Worm (Caenorhabditis elegans) whole organism, late embryonic: ENCODE data around the gene F56C3.10.

ENCODE experiments used
- ceh-30 ChIP-seq: fragments of 150-350 bp; optimal IDR thresholded peaks from 2 replicates; lab custom pipeline; 2014; ENCODE audit warnings: missing biosample characterization, missing genetic modification characterization
- ceh-34 ChIP-seq: sonication (generic microtip); optimal IDR thresholded peaks from 2 replicates; lab custom pipeline; 2016; ENCODE audit warnings: mild to moderate bottlenecking, missing genetic modification characterization, missing compliant biosample characterization
- ceh-45 ChIP-seq: fragments of 200-800 bp; sonication (Bioruptor generic); IDR thresholded peaks from 2 replicates; pipeline ENCODE4 v1.3.6; 2022; ENCODE audit warnings: missing genetic modification reagents, missing genetic modification characterization, missing compliant biosample characterization
- che-1 ChIP-seq: sonication (generic microtip); optimal IDR thresholded peaks from 2 replicates; lab custom pipeline; 2016; ENCODE audit warnings: mild to moderate bottlenecking, missing genetic modification characterization, missing compliant biosample characterization
- ets-4 ChIP-seq: sonication (generic microtip); optimal IDR thresholded peaks from 2 replicates; lab custom pipeline; 2016; ENCODE audit warnings: missing genetic modification characterization, missing compliant biosample characterization
- eyg-1 ChIP-seq: sonication (generic microtip); optimal IDR thresholded peaks from 2 replicates; lab custom pipeline; 2016; ENCODE audit warnings: missing genotype, missing genetic modification characterization, missing compliant biosample characterization
- fkh-10 ChIP-seq: fragments of 150-350 bp; optimal IDR thresholded peaks from 2 replicates; lab custom pipeline; 2014; ENCODE audit warnings: missing biosample characterization, missing genetic modification reagents, missing genetic modification characterization
- hlh-13 ChIP-seq: fragments of 200-800 bp; sonication (Bioruptor generic); optimal IDR thresholded peaks from 2 replicates; lab custom pipeline; 2018; ENCODE audit warnings: mild to moderate bottlenecking, missing genetic modification characterization, missing compliant biosample characterization
- hlh-30 ChIP-seq: sonication (generic microtip); optimal IDR thresholded peaks from 2 replicates; lab custom pipeline; 2017; ENCODE audit warnings: antibody characterized with exemption, missing genetic modification characterization, missing compliant biosample characterization; ENCODE audit not compliant: insufficient read depth
- nfya-1 ChIP-seq: sonication (generic microtip); optimal IDR thresholded peaks from 2 replicates; lab custom pipeline; 2017; ENCODE audit warnings: missing genetic modification characterization, mild to moderate bottlenecking, missing compliant biosample characterization, antibody characterized with exemption, moderate library complexity
- odd-2 ChIP-seq: sonication (generic microtip); optimal IDR thresholded peaks from 2 replicates; lab custom pipeline; 2017; ENCODE audit warnings: antibody characterized with exemption, mild to moderate bottlenecking, missing genetic modification characterization, missing compliant biosample characterization
- pag-3 ChIP-seq: sonication (generic microtip); optimal IDR thresholded peaks from 2 replicates; lab custom pipeline; 2016; ENCODE audit warnings: missing compliant biosample characterization, missing genetic modification characterization, borderline replicate concordance
- pax-1 ChIP-seq: fragments of 150-350 bp; optimal IDR thresholded peaks from 2 replicates; lab custom pipeline; 2014; ENCODE audit warnings: missing biosample characterization, missing genetic modification characterization
- pha-4 ChIP-seq: fragments of 150-350 bp; optimal IDR thresholded peaks from 2 replicates; lab custom pipeline; 2018; ENCODE audit warnings: missing biosample characterization, missing genetic modification reagents, missing genetic modification characterization
- ref-2 ChIP-seq: sonication (generic microtip); optimal IDR thresholded peaks from 2 replicates; lab custom pipeline; 2016; ENCODE audit warnings: missing genetic modification characterization, missing compliant biosample characterization
- syd-9 ChIP-seq: sonication (generic microtip); optimal IDR thresholded peaks from 2 replicates; lab custom pipeline; 2016; ENCODE audit warnings: mild to moderate bottlenecking, missing genetic modification characterization, moderate library complexity, missing compliant biosample characterization
- unc-42 ChIP-seq: sonication (generic microtip); optimal IDR thresholded peaks from 2 replicates; lab custom pipeline; 2016; ENCODE audit warnings: missing genotype, missing genetic modification characterization, missing compliant biosample characterization
- unc-55 ChIP-seq: sonication (generic microtip); optimal IDR thresholded peaks from 2 replicates; lab custom pipeline; 2017; ENCODE audit warnings: missing biosample characterization, missing genetic modification reagents, missing genetic modification characterization

Gene F56C3.10

ce11 chrX:1337009-1337408, 44.5 kb downstream of the F56C3.10 start, which contains the start of gene ttr-37:
Gene ttr-37 (minus strand): TSS chrX:1337175.
- TF ChIP-seq odd-2, result no peak
- TF ChIP-seq ceh-30 (tag; lab: Kevin White, UChicago), result no peak
- no peak for TF ChIP-seq hlh-13 (GFP tag; lab: Kevin White, UChicago)
- no peak for TF ChIP-seq pag-3 (tag; lab: Kevin White, UChicago)
- no peak for TF ChIP-seq hlh-30 (tag; lab: Kevin White, UChicago)
- TF ChIP-seq fkh-10 (GFP tag; lab: Kevin White, UChicago), result no peak
- TF ChIP-seq nfya-1, result no peak
- TF ChIP-seq pha-4 (tag; lab: Kevin White, UChicago), result no peak
- TF ChIP-seq che-1 (tag; lab: Kevin White, UChicago), result no peak
- no peak for TF ChIP-seq ceh-45 (GFP tag; lab: Robert Waterston, UW)
- TF ChIP-seq unc-55 (GFP tag; lab: Kevin White, UChicago), result no peak
- no peak for TF ChIP-seq unc-42 (tag; lab: Kevin White, UChicago)
- TF ChIP-seq ref-2 (tag; lab: Kevin White, UChicago), result no peak
- no peak for TF ChIP-seq ceh-34 (tag; lab: Kevin White, UChicago)
- TF ChIP-seq ets-4, result no peak
- TF ChIP-seq pax-1 (tag; lab: Kevin White, UChicago), result no peak
- no peak for TF ChIP-seq syd-9 (tag; lab: Kevin White, UChicago)
- no peak for TF ChIP-seq eyg-1
